Worm (Caenorhabditis elegans) whole organism, late embryonic: ENCODE measurements around the gene C39B5.6.

Source experiments
- C08G9.2 ChIP-seq: sonication (generic microtip); optimal IDR thresholded peaks from 2 replicates; lab custom pipeline; 2016; ENCODE audit warnings: mild to moderate bottlenecking, missing genetic modification characterization, moderate library complexity, missing compliant biosample characterization
- C38D4.7 ChIP-seq: fragments of 200-800 bp; sonication (Bioruptor generic); optimal IDR thresholded peaks from 2 replicates; lab custom pipeline; 2018; ENCODE audit warnings: mild to moderate bottlenecking, missing genetic modification characterization, moderate library complexity, missing compliant biosample characterization
- T23F11.4 ChIP-seq: fragments of 200-800 bp; sonication (Bioruptor generic); optimal IDR thresholded peaks from 2 replicates; lab custom pipeline; 2018; ENCODE audit warnings: mild to moderate bottlenecking, missing genetic modification characterization, missing compliant biosample characterization
- Y22D7AL.16 ChIP-seq: sonication (generic microtip); optimal IDR thresholded peaks from 2 replicates; lab custom pipeline; 2016; ENCODE audit warnings: missing genetic modification characterization, missing compliant biosample characterization
- ahr-1 ChIP-seq: sonication (generic microtip); optimal IDR thresholded peaks from 2 replicates; lab custom pipeline; 2016; ENCODE audit warnings: missing genetic modification characterization, missing compliant biosample characterization
- ceh-14 ChIP-seq: sonication (generic microtip); optimal IDR thresholded peaks from 2 replicates; lab custom pipeline; 2016; ENCODE audit warnings: missing genotype, missing genetic modification characterization, missing compliant biosample characterization
- ceh-18 ChIP-seq: sonication (generic microtip); optimal IDR thresholded peaks from 2 replicates; lab custom pipeline; 2016; ENCODE audit warnings: missing genetic modification characterization, missing compliant biosample characterization
- ceh-19 ChIP-seq: fragments of 200-800 bp; sonication (Bioruptor generic); optimal IDR thresholded peaks from 2 replicates; lab custom pipeline; 2018; ENCODE audit warnings: mild to moderate bottlenecking, missing genetic modification characterization, missing compliant biosample characterization
- ceh-22 ChIP-seq: sonication (generic microtip); optimal IDR thresholded peaks from 2 replicates; lab custom pipeline; 2017; ENCODE audit warnings: missing biosample characterization, missing genetic modification characterization
- ceh-24 ChIP-seq: sonication (generic microtip); optimal IDR thresholded peaks from 2 replicates; lab custom pipeline; 2016; ENCODE audit warnings: mild to moderate bottlenecking, missing genetic modification characterization, missing compliant biosample characterization
- ceh-31 ChIP-seq: sonication (generic microtip); optimal IDR thresholded peaks from 2 replicates; lab custom pipeline; 2016; ENCODE audit warnings: missing genetic modification characterization, missing compliant biosample characterization
- ceh-34 ChIP-seq: sonication (generic microtip); optimal IDR thresholded peaks from 2 replicates; lab custom pipeline; 2016; ENCODE audit warnings: mild to moderate bottlenecking, missing genetic modification characterization, missing compliant biosample characterization
- dmd-4 ChIP-seq: sonication (generic microtip); optimal IDR thresholded peaks from 2 replicates; lab custom pipeline; 2016; ENCODE audit warnings: borderline replicate concordance, missing genetic modification characterization, missing compliant biosample characterization
- dve-1 ChIP-seq: sonication (generic microtip); optimal IDR thresholded peaks from 2 replicates; lab custom pipeline; 2017; ENCODE audit warnings: antibody characterized with exemption, mild to moderate bottlenecking, missing genetic modification characterization, missing compliant biosample characterization
- elt-2 ChIP-seq: sonication (generic microtip); optimal IDR thresholded peaks from 2 replicates; lab custom pipeline; 2016; ENCODE audit warnings: missing genetic modification reagents, missing genetic modification characterization, missing compliant biosample characterization
- fax-1 ChIP-seq: sonication (generic microtip); optimal IDR thresholded peaks from 2 replicates; lab custom pipeline; 2016; ENCODE audit warnings: missing genotype, missing genetic modification characterization, missing compliant biosample characterization
- fkh-10 ChIP-seq: fragments of 150-350 bp; optimal IDR thresholded peaks from 2 replicates; lab custom pipeline; 2014; ENCODE audit warnings: missing biosample characterization, missing genetic modification reagents, missing genetic modification characterization
- fkh-6 ChIP-seq: sonication (generic microtip); optimal IDR thresholded peaks from 2 replicates; lab custom pipeline; 2016; ENCODE audit warnings: missing genetic modification characterization, missing compliant biosample characterization
- hlh-30 ChIP-seq: sonication (generic microtip); optimal IDR thresholded peaks from 2 replicates; lab custom pipeline; 2017; ENCODE audit warnings: antibody characterized with exemption, missing genetic modification characterization, missing compliant biosample characterization; ENCODE audit not compliant: insufficient read depth
- hlh-6 ChIP-seq: sonication (generic microtip); optimal IDR thresholded peaks from 2 replicates; lab custom pipeline; 2016; ENCODE audit warnings: missing genotype, missing genetic modification characterization, missing compliant biosample characterization
- lin-11 ChIP-seq: fragments of 200-800 bp; sonication (Bioruptor generic); optimal IDR thresholded peaks from 2 replicates; lab custom pipeline; 2018; ENCODE audit warnings: mild to moderate bottlenecking, missing genetic modification characterization, missing compliant biosample characterization
- mec-3 ChIP-seq: sonication (generic microtip); optimal IDR thresholded peaks from 2 replicates; lab custom pipeline; 2016; ENCODE audit warnings: borderline replicate concordance, missing genetic modification characterization, missing compliant biosample characterization
- nfya-1 ChIP-seq: sonication (generic microtip); optimal IDR thresholded peaks from 2 replicates; lab custom pipeline; 2017; ENCODE audit warnings: missing genetic modification characterization, mild to moderate bottlenecking, missing compliant biosample characterization, antibody characterized with exemption, moderate library complexity
- nhr-11 ChIP-seq: fragments of 150-350 bp; optimal IDR thresholded peaks from 2 replicates; lab custom pipeline; 2014; ENCODE audit warnings: missing biosample characterization, missing genetic modification characterization
- npax-4 ChIP-seq: sonication (generic microtip); optimal IDR thresholded peaks from 2 replicates; lab custom pipeline; 2016; ENCODE audit warnings: missing genetic modification characterization, missing compliant biosample characterization
- pat-9 ChIP-seq: fragments of 200-800 bp; sonication (Bioruptor generic); optimal IDR thresholded peaks from 2 replicates; lab custom pipeline; 2018; ENCODE audit warnings: mild to moderate bottlenecking, missing genetic modification characterization, moderate library complexity, missing compliant biosample characterization
- ref-2 ChIP-seq: sonication (generic microtip); optimal IDR thresholded peaks from 2 replicates; lab custom pipeline; 2016; ENCODE audit warnings: missing genetic modification characterization, missing compliant biosample characterization
- tbx-2 ChIP-seq: sonication (generic microtip); optimal IDR thresholded peaks from 2 replicates; lab custom pipeline; 2016; ENCODE audit warnings: missing genetic modification characterization, missing compliant biosample characterization
- ttx-3 ChIP-seq: sonication (generic microtip); optimal IDR thresholded peaks from 2 replicates; lab custom pipeline; 2016; ENCODE audit warnings: missing genetic modification reagents, missing genetic modification characterization, missing compliant biosample characterization
- unc-42 ChIP-seq: sonication (generic microtip); optimal IDR thresholded peaks from 2 replicates; lab custom pipeline; 2016; ENCODE audit warnings: missing genotype, missing genetic modification characterization, missing compliant biosample characterization

Gene C39B5.6

DNA sequence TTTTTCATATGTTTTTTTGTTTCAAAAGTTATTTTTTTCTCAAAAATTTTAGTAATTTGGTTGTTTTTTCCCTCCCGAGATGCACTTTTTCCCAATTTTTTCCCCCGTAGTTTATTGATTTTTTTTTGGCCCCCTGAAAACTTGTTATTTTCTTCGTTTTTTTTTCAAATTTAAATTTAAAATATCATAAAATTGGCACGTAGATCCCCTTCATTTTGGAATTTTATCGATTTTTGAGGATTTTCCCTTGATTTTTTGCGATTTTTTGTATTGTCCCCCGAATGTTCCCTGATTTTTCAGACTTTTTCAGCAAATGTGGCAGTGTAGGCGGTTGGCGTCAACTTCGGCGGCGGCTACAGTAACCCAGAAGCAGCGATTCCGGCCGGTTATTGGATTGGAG, at the start of gene C39B5.6:
Gene C39B5.6 (plus strand): TSS at position 301 of the 400 bp plus-strand sequence.
- TF ChIP-seq nhr-11 (no peak), C38D4.7 (no peak), mec-3 (tag; lab: Kevin White, UChicago) (no peak), dve-1 (tag; lab: Kevin White, UChicago) (no peak), T23F11.4 (GFP tag; lab: Kevin White, UChicago) (no peak), dmd-4 (tag; lab: Kevin White, UChicago) (no peak), elt-2 (tag; lab: Kevin White, UChicago) (no peak), tbx-2 (tag; lab: Kevin White, UChicago) (no peak)

DNA sequence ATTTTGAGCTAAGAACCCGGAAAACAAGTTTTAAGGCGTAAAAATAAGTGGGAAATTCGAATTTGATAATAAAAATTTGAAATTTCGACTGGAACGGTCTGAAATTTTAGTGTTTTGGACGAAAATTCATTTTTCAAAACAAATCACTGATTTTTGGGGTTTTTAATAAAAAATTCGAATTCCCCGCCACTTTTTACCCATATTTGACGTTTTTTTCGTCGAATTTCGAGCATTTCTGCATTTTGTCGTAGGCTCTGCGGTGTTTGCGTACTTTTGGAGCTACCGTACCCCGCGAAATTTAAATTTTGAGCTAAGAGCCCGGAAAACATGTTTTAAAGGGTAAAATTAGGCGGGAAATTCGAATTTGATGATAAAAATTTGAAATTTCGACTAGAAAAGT, 47.3 kb upstream of the C39B5.6 start:
- TF ChIP-seq nfya-1 (no peak), ahr-1 (tag; lab: Kevin White, UChicago) (no peak), fkh-6 (tag; lab: Kevin White, UChicago) (no peak), dmd-4 (tag; lab: Kevin White, UChicago) (no peak), ceh-34 (tag; lab: Kevin White, UChicago) (no peak), pat-9 (no peak), ref-2 (tag; lab: Kevin White, UChicago) (no peak), C38D4.7 (no peak), ttx-3 (tag; lab: Kevin White, UChicago) (no peak), Y22D7AL.16 (no peak), lin-11 (tag; lab: Kevin White, UChicago) (no peak)

DNA sequence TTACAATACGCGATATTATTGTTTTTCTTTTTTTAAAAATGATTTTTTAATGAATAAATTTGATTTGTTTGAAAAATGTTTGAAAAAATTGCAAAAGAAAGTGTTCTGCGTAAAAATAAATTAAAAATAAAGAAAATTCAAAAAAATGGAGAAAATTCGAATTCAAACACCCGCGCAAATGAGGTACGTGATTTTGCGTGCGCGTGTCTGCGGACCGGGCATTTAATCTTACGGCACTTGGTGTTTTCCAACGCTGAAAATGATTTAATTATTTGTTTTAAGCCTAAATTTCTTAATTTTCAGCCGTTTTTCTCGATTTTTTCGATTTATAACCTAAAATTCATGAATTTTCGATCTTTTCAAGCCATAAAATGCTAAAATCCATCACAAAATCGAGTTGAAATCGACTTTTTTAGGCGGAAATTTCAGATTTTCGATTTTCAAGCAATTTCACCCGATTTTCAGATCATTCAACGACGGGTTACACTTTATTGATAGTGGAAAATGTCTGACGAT, 46.3 kb upstream of the C39B5.6 start, which contains the start of gene gcn-1:
Gene gcn-1 (plus strand): TSS at position 466 of the 516 bp plus-strand sequence.
- TF ChIP-seq ceh-14 (no peak), tbx-2 (tag; lab: Kevin White, UChicago) (peak; percentile 69), unc-42 (peak; percentile 72), nfya-1 (peak; percentile 30), ceh-31 (tag; lab: Kevin White, UChicago) (peak; percentile 6)
- TF ChIP-seq, all 69 proteins: peak for 4

DNA sequence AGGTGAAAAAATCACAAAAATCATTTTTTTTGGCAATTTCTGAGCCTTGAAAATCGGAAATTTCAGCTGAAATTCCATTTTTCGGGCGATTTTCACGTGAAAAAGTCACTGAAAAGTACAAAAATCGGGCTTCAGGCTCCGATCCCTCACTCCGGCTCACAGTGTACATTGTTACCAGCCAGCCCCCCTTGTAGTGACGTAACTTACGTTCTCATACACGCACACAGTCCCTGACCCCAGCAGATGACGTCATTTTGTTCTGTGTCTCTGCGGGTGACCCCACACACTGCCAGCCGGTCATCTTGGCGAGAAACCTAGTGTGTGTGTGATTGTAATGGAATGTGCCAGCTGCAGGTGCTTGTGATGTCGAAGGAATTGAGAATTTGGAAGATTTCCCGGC, 38.7 kb upstream of the C39B5.6 start:
- TF ChIP-seq ceh-24 (tag; lab: Kevin White, UChicago) (no peak), ceh-19 (no peak), ceh-22 (tag; lab: Kevin White, UChicago) (no peak), tbx-2 (tag; lab: Kevin White, UChicago) (peak; percentile 2)

DNA sequence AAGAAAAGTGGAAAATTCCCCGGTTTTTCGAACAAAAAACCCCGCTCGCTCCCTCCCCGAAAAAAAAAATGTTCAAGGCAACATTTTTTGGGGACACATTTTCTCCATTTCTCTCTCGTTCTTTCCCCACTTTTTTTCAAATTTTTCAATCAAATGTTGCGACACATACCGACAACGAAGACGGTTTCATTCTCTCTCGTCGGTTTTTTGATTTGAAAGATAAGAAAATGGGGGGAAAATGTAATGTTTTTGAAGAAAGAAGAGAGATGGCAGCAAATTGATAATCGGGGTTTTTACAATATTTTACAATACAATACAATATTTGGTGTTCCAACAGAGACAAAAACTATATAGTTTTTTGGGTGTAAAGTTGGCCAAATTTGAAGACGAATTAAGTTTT, 28.4 kb upstream of the C39B5.6 start:
- TF ChIP-seq fkh-10 (GFP tag; lab: Kevin White, UChicago) (no peak), C08G9.2 (tag; lab: Kevin White, UChicago) (no peak), npax-4 (tag; lab: Kevin White, UChicago) (no peak), nfya-1 (no peak), ttx-3 (tag; lab: Kevin White, UChicago) (no peak), hlh-30 (tag; lab: Kevin White, UChicago) (no peak), fax-1 (no peak)

DNA sequence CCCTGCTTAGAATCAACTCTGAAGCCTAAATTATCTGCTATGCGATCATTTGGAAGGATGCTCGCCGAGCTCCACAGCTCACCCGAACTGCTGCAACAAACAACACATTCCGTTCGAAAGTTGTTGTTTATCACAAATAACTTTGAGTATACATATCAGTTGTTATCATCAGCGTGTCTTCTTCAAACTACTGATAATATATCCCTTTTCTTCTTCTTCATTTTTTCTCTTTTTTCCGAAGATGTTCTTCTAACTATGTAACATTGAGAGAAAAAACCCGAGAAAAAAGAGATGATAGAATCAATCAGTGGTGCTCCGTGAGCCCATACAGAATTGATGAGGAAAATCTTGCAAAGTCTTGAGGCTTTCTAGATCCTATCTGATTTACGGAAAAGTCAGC, 27.2 kb upstream of the C39B5.6 start:
- TF ChIP-seq hlh-6 (tag; lab: Kevin White, UChicago) (no peak), ceh-18 (tag; lab: Kevin White, UChicago) (peak; percentile 43), elt-2 (tag; lab: Kevin White, UChicago) (peak; percentile 67)
